Worm (Caenorhabditis elegans): ENCODE data around the gene K09C8.9.

DNA sequence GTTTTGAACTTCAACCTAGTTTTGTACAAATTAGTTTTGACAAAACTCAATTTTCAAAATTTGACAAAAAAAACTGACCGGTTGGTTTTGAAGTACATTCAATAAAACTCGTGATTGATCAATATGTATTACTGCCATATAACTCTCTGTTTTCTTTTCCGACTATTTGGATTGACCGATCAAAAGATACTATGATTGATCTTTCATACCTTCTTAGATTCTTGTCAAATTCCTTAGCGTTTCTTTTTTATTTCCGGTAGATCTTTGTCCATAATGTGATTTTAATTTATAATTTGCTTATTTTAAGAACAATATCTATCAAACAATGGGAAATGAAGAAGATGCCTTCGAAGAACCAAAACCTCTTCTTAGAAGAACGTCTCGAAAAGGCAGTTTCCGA, 44.7 kb upstream of the K09C8.9 start, which contains the start of gene F58A3.3:
- TF ChIP-seq snpc-4 (GFP tag; optimal IDR thresholded peaks at IDR 0.05): no peak
- TF ChIP-seq snpc-4 (tag; optimal IDR thresholded peaks at IDR 0.05): no peak
- TF ChIP-seq ets-4 (GFP tag; optimal IDR thresholded peaks at IDR 0.05): no peak
- no peak for TF ChIP-seq him-1 (tag; optimal IDR thresholded peaks at IDR 0.05)
- no peak for TF ChIP-seq rec-8 (tag; optimal IDR thresholded peaks at IDR 0.05)
- no peak for TF ChIP-seq ztf-25 (GFP tag; IDR thresholded peaks at IDR 0.05)
- TF ChIP-seq mel-28 (tag; optimal IDR thresholded peaks at IDR 0.05; ENCODE audit: borderline replicate concordance): no peak
- TF ChIP-seq ztf-3 (GFP tag; optimal IDR thresholded peaks at IDR 0.05): no peak
- no peak for TF ChIP-seq lin-54 (GFP tag; optimal IDR thresholded peaks at IDR 0.05)
- TF ChIP-seq K11D2.4 (GFP tag; IDR thresholded peaks at IDR 0.05): no peak
- no peak for TF ChIP-seq ceh-100 (GFP tag; IDR thresholded peaks at IDR 0.05)
- TF ChIP-seq hmg-20 (GFP tag; IDR thresholded peaks at IDR 0.05): no peak
- no peak for TF ChIP-seq T26A5.8 (tag; optimal IDR thresholded peaks at IDR 0.05)

Measured in whole organism, young adult.